Worm (Caenorhabditis elegans) whole organism, late embryonic: ENCODE results near the gene rnh-1.2.

Experiments used
- C08G9.2 ChIP-seq: sonication (generic microtip); optimal IDR thresholded peaks from 2 replicates; lab custom pipeline; 2016; ENCODE audit warnings: mild to moderate bottlenecking, missing genetic modification characterization, moderate library complexity, missing compliant biosample characterization
- F13H6.1 ChIP-seq: sonication (generic microtip); optimal IDR thresholded peaks from 2 replicates; lab custom pipeline; 2016; ENCODE audit warnings: missing genetic modification characterization, missing compliant biosample characterization
- K02D7.2 ChIP-seq: sonication (generic microtip); optimal IDR thresholded peaks from 2 replicates; lab custom pipeline; 2017; ENCODE audit warnings: mild to moderate bottlenecking, missing genetic modification characterization, missing compliant biosample characterization
- ahr-1 ChIP-seq: sonication (generic microtip); optimal IDR thresholded peaks from 2 replicates; lab custom pipeline; 2016; ENCODE audit warnings: missing genetic modification characterization, missing compliant biosample characterization
- ama-1 ChIP-seq: fragments of 150-350 bp; optimal IDR thresholded peaks from 2 replicates; lab custom pipeline; 2014
- ceh-14 ChIP-seq: sonication (generic microtip); optimal IDR thresholded peaks from 2 replicates; lab custom pipeline; 2016; ENCODE audit warnings: missing genotype, missing genetic modification characterization, missing compliant biosample characterization
- ceh-18 ChIP-seq: sonication (generic microtip); optimal IDR thresholded peaks from 2 replicates; lab custom pipeline; 2016; ENCODE audit warnings: missing genetic modification characterization, missing compliant biosample characterization
- ceh-19 ChIP-seq: fragments of 200-800 bp; sonication (Bioruptor generic); optimal IDR thresholded peaks from 2 replicates; lab custom pipeline; 2018; ENCODE audit warnings: mild to moderate bottlenecking, missing genetic modification characterization, missing compliant biosample characterization
- ceh-22 ChIP-seq: sonication (generic microtip); optimal IDR thresholded peaks from 2 replicates; lab custom pipeline; 2017; ENCODE audit warnings: missing biosample characterization, missing genetic modification characterization
- ceh-24 ChIP-seq: sonication (generic microtip); optimal IDR thresholded peaks from 2 replicates; lab custom pipeline; 2016; ENCODE audit warnings: mild to moderate bottlenecking, missing genetic modification characterization, missing compliant biosample characterization
- ceh-30 ChIP-seq: fragments of 150-350 bp; optimal IDR thresholded peaks from 2 replicates; lab custom pipeline; 2014; ENCODE audit warnings: missing biosample characterization, missing genetic modification characterization
- ceh-31 ChIP-seq: sonication (generic microtip); optimal IDR thresholded peaks from 2 replicates; lab custom pipeline; 2016; ENCODE audit warnings: missing genetic modification characterization, missing compliant biosample characterization
- ceh-34 ChIP-seq: sonication (generic microtip); optimal IDR thresholded peaks from 2 replicates; lab custom pipeline; 2016; ENCODE audit warnings: mild to moderate bottlenecking, missing genetic modification characterization, missing compliant biosample characterization
- ceh-48 ChIP-seq: sonication (generic microtip); optimal IDR thresholded peaks from 2 replicates; lab custom pipeline; 2016; ENCODE audit warnings: missing genetic modification characterization, inconsistent platforms, missing compliant biosample characterization
- ceh-9 ChIP-seq: sonication (generic microtip); optimal IDR thresholded peaks from 2 replicates; lab custom pipeline; 2016; ENCODE audit warnings: mild to moderate bottlenecking, missing genetic modification characterization, inconsistent platforms, missing compliant biosample characterization
- che-1 ChIP-seq: sonication (generic microtip); optimal IDR thresholded peaks from 2 replicates; lab custom pipeline; 2016; ENCODE audit warnings: mild to moderate bottlenecking, missing genetic modification characterization, missing compliant biosample characterization
- dmd-4 ChIP-seq: sonication (generic microtip); optimal IDR thresholded peaks from 2 replicates; lab custom pipeline; 2016; ENCODE audit warnings: borderline replicate concordance, missing genetic modification characterization, missing compliant biosample characterization
- elt-2 ChIP-seq: sonication (generic microtip); optimal IDR thresholded peaks from 2 replicates; lab custom pipeline; 2016; ENCODE audit warnings: missing genetic modification reagents, missing genetic modification characterization, missing compliant biosample characterization
- gmeb-2 ChIP-seq: sonication (generic microtip); optimal IDR thresholded peaks from 2 replicates; lab custom pipeline; 2016; ENCODE audit warnings: missing genetic modification characterization, inconsistent platforms, missing compliant biosample characterization
- hlh-15 ChIP-seq: sonication (generic microtip); optimal IDR thresholded peaks from 2 replicates; lab custom pipeline; 2016; ENCODE audit warnings: missing genetic modification characterization, missing compliant biosample characterization
- hlh-30 ChIP-seq: sonication (generic microtip); optimal IDR thresholded peaks from 2 replicates; lab custom pipeline; 2017; ENCODE audit warnings: antibody characterized with exemption, missing genetic modification characterization, missing compliant biosample characterization; ENCODE audit not compliant: insufficient read depth
- hlh-6 ChIP-seq: sonication (generic microtip); optimal IDR thresholded peaks from 2 replicates; lab custom pipeline; 2016; ENCODE audit warnings: missing genotype, missing genetic modification characterization, missing compliant biosample characterization
- hlh-8 ChIP-seq: sonication (generic microtip); optimal IDR thresholded peaks from 2 replicates; lab custom pipeline; 2016; ENCODE audit warnings: missing genotype, missing genetic modification characterization, missing compliant biosample characterization
- mec-3 ChIP-seq: sonication (generic microtip); optimal IDR thresholded peaks from 2 replicates; lab custom pipeline; 2016; ENCODE audit warnings: borderline replicate concordance, missing genetic modification characterization, missing compliant biosample characterization
- nfya-1 ChIP-seq: sonication (generic microtip); optimal IDR thresholded peaks from 2 replicates; lab custom pipeline; 2017; ENCODE audit warnings: missing genetic modification characterization, mild to moderate bottlenecking, missing compliant biosample characterization, antibody characterized with exemption, moderate library complexity
- nhr-11 ChIP-seq: fragments of 150-350 bp; optimal IDR thresholded peaks from 2 replicates; lab custom pipeline; 2014; ENCODE audit warnings: missing biosample characterization, missing genetic modification characterization
- odd-2 ChIP-seq: sonication (generic microtip); optimal IDR thresholded peaks from 2 replicates; lab custom pipeline; 2017; ENCODE audit warnings: antibody characterized with exemption, mild to moderate bottlenecking, missing genetic modification characterization, missing compliant biosample characterization
- pat-9 ChIP-seq: fragments of 200-800 bp; sonication (Bioruptor generic); optimal IDR thresholded peaks from 2 replicates; lab custom pipeline; 2018; ENCODE audit warnings: mild to moderate bottlenecking, missing genetic modification characterization, moderate library complexity, missing compliant biosample characterization
- pha-4 ChIP-seq: fragments of 150-350 bp; optimal IDR thresholded peaks from 2 replicates; lab custom pipeline; 2018; ENCODE audit warnings: missing biosample characterization, missing genetic modification reagents, missing genetic modification characterization
- pqm-1 ChIP-seq: sonication (generic microtip); optimal IDR thresholded peaks from 2 replicates; lab custom pipeline; 2016; ENCODE audit warnings: missing genetic modification characterization, missing compliant biosample characterization
- tbx-7 ChIP-seq: sonication (generic microtip); optimal IDR thresholded peaks from 2 replicates; lab custom pipeline; 2016; ENCODE audit warnings: missing genotype, missing genetic modification characterization, missing compliant biosample characterization
- ttx-3 ChIP-seq: sonication (generic microtip); optimal IDR thresholded peaks from 2 replicates; lab custom pipeline; 2016; ENCODE audit warnings: missing genetic modification reagents, missing genetic modification characterization, missing compliant biosample characterization
- unc-55 ChIP-seq: sonication (generic microtip); optimal IDR thresholded peaks from 2 replicates; lab custom pipeline; 2017; ENCODE audit warnings: missing biosample characterization, missing genetic modification reagents, missing genetic modification characterization
- unc-86 ChIP-seq: sonication (generic microtip); optimal IDR thresholded peaks from 2 replicates; lab custom pipeline; 2016; ENCODE audit warnings: missing genetic modification characterization, missing compliant biosample characterization
- zip-5 ChIP-seq: sonication (generic microtip); optimal IDR thresholded peaks from 2 replicates; lab custom pipeline; 2016; ENCODE audit warnings: missing genetic modification characterization, missing compliant biosample characterization

The rnh-1.2 gene

ce11 chrII:9834921-9835320 lies 6.9 kb downstream of the rnh-1.2 start, which contains the start of gene arrd-5:
TSS of gene arrd-5 (plus strand) at chrII:9835221.
- TF ChIP-seq gmeb-2 (tag; lab: Kevin White, UChicago) (no peak), hlh-6 (no peak)
- TF ChIP-seq, all 69 proteins: peak for 0

- TF ChIP-seq mec-3 (no peak), nhr-11 (peak; percentile 21), K02D7.2 (tag; lab: Kevin White, UChicago) (no peak), ceh-19 (GFP tag; lab: Kevin White, UChicago) (no peak), F13H6.1 (no peak), dmd-4 (no peak)
Observed at ce11 chrII:9833855-9834254, 8.0 kb downstream of the rnh-1.2 start, which contains the start of gene ZK938.3. TSS of gene ZK938.3 (minus strand) at chrII:9833955.

- TF ChIP-seq elt-2 (tag; lab: Kevin White, UChicago): no peak
- no peak for TF ChIP-seq zip-5 (tag; lab: Kevin White, UChicago)
- no peak for TF ChIP-seq F13H6.1
- no peak for TF ChIP-seq che-1 (tag; lab: Kevin White, UChicago)
- TF ChIP-seq tbx-7 (tag; lab: Kevin White, UChicago): no peak
- no peak for TF ChIP-seq ceh-14 (tag; lab: Kevin White, UChicago)
- TF ChIP-seq ceh-48 (tag; lab: Kevin White, UChicago): no peak
- no peak for TF ChIP-seq gmeb-2 (tag; lab: Kevin White, UChicago)
- no peak for TF ChIP-seq ceh-19 (GFP tag; lab: Kevin White, UChicago)
- TF ChIP-seq unc-86 (tag; lab: Kevin White, UChicago): no peak
- TF ChIP-seq ceh-9: no peak
- TF ChIP-seq, all 69 proteins: peak for 0
Observed at ce11 chrII:9831033-9831432, 10.8 kb downstream of the rnh-1.2 start, which contains the start of gene ZK938.12. TSS of gene ZK938.12 (plus strand) at chrII:9831333.

ce11 chrII:9829108-9829507 lies 12.7 kb downstream of the rnh-1.2 start, which contains the start of gene ZK938.1:
TSS of gene ZK938.1 (plus strand) at chrII:9829408.
- no peak for TF ChIP-seq C08G9.2 (tag; lab: Kevin White, UChicago)
- TF ChIP-seq ahr-1: no peak
- no peak for TF ChIP-seq ceh-18 (tag; lab: Kevin White, UChicago)
- TF ChIP-seq ceh-30 (tag; lab: Kevin White, UChicago): no peak
- TF ChIP-seq ceh-19 (GFP tag; lab: Kevin White, UChicago): no peak
- no peak for TF ChIP-seq ttx-3
- TF ChIP-seq pat-9 (tag; lab: Kevin White, UChicago): no peak
- no peak for TF ChIP-seq hlh-6
- no peak for TF ChIP-seq ceh-24 (tag; lab: Kevin White, UChicago)
- TF ChIP-seq hlh-15: no peak
- no peak for TF ChIP-seq elt-2 (tag; lab: Kevin White, UChicago)
- TF ChIP-seq nfya-1: no peak

ce11 chrII:9828502-9828901 lies 13.3 kb downstream of the rnh-1.2 start:
- no peak for TF ChIP-seq ceh-22
- peak; percentile 69 for TF ChIP-seq ceh-34 (tag; lab: Kevin White, UChicago)
- no peak for TF ChIP-seq dmd-4
- TF ChIP-seq ceh-31: no peak
- TF ChIP-seq ceh-48 (tag; lab: Kevin White, UChicago): no peak

- TF ChIP-seq ceh-24 (tag; lab: Kevin White, UChicago): no peak
- TF ChIP-seq unc-55 (GFP tag; lab: Kevin White, UChicago): no peak
- no peak for TF ChIP-seq hlh-30 (tag; lab: Kevin White, UChicago)
- no peak for TF ChIP-seq hlh-6
- no peak for TF ChIP-seq hlh-8
- no peak for TF ChIP-seq ceh-19 (GFP tag; lab: Kevin White, UChicago)
- TF ChIP-seq pha-4 (tag; lab: Kevin White, UChicago): no peak
- TF ChIP-seq nhr-11: no peak
- TF ChIP-seq ama-1 (lab: Kevin White, UChicago): no peak
- no peak for TF ChIP-seq ceh-22
- TF ChIP-seq pqm-1: no peak
- no peak for TF ChIP-seq odd-2
Observed at ce11 chrII:9827852-9828251, 14.0 kb downstream of the rnh-1.2 start, which contains the start of gene eyg-1. TSS of gene eyg-1 (minus strand) at chrII:9827952.
